Fruit fly (Drosophila melanogaster) whole organism: ENCODE measurements around the gene Taf4.

ENCODE experiments used
- CG8478 ChIP-seq: fragments of >200 bp; optimal IDR thresholded peaks from 2 replicates; lab custom pipeline; 2018; ENCODE audit warnings: inconsistent platforms
- EcR ChIP-seq, 2 experiments: fragments of >200 bp; optimal IDR thresholded peaks; 2 replicates each; lab custom pipeline; 2017; ENCODE audit warnings: missing biosample characterization in 2 of 2, missing genetic modification characterization in 2 of 2, missing genetic modification reagents in 2 of 2
- pan ChIP-seq: fragments of >200 bp; optimal IDR thresholded peaks from 2 replicates; lab custom pipeline; 2017
- psq ChIP-seq: fragments of >200 bp; optimal IDR thresholded peaks from 2 replicates; lab custom pipeline; 2017

- TF ChIP-seq psq (lab: Kevin White, UChicago) (no peak), pan (no peak), CG8478 (lab: Kevin White, UChicago) (no peak), EcR (GFP tag; optimal IDR thresholded peaks at IDR 0.05; lab: Kevin White, UChicago) (no peak)
Observed at dm6 chr3L:16147325-16147724, 34.3 kb downstream of the Taf4 start.
